Worm (Caenorhabditis elegans) whole organism, late embryonic: Measurements from ENCODE around the gene R07B1.6.

Experiments
- ets-4 ChIP-seq: sonication (generic microtip); optimal IDR thresholded peaks from 2 replicates; lab custom pipeline; 2016; ENCODE audit warnings: missing genetic modification characterization, missing compliant biosample characterization
- pha-4 ChIP-seq: fragments of 150-350 bp; optimal IDR thresholded peaks from 2 replicates; lab custom pipeline; 2018; ENCODE audit warnings: missing biosample characterization, missing genetic modification reagents, missing genetic modification characterization
- tbx-7 ChIP-seq: sonication (generic microtip); optimal IDR thresholded peaks from 2 replicates; lab custom pipeline; 2016; ENCODE audit warnings: missing genotype, missing genetic modification characterization, missing compliant biosample characterization

DNA sequence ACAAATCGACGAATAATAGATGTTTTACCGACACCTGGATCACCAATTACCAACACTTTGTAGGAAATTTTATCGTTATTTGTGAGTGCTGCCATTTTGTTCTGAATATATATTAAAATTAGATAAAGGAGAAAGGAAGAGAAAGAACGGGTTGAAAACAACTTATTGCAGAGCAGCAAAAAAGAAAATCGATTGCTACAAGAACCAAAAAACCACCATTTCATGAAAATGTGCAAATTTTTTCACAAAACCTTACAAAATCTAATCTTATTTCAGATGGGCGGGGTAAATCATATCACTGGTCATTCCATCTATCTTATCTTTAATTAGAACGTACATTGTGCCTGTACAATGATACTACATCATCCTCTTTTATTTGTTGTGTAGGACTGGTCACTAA is 15.7 kb downstream of the R07B1.6 start, which contains the start of gene glo-1:
- no peak for TF ChIP-seq pha-4 (tag; lab: Kevin White, UChicago)
- TF ChIP-seq tbx-7 (tag; lab: Kevin White, UChicago) = no peak
- TF ChIP-seq ets-4 = no peak
